Fruit fly (Drosophila melanogaster) whole organism, embryonic: ENCODE results near the gene Cpr62Bc.

Experiments used
- CG2116 ChIP-seq: fragments of 200-800 bp; sonication (Bioruptor generic); optimal IDR thresholded peaks from 3 replicates; lab custom pipeline; 2018; ENCODE audit warnings: missing biosample characterization, mild to moderate bottlenecking, missing genetic modification characterization
- CG3065 ChIP-seq: fragments of 200-800 bp; sonication (Bioruptor generic); optimal IDR thresholded peaks from 2 replicates; lab custom pipeline; 2016; ENCODE audit warnings: missing biosample characterization, missing genetic modification characterization
- CG6254 ChIP-seq: fragments of 200-800 bp; sonication (Bioruptor generic); optimal IDR thresholded peaks from 3 replicates; lab custom pipeline; 2017; ENCODE audit warnings: mild to moderate bottlenecking, missing biosample characterization, missing genetic modification reagents, missing genetic modification characterization
- CG7839 ChIP-seq: fragments of 200-800 bp; sonication (Bioruptor generic); optimal IDR thresholded peaks from 3 replicates; lab custom pipeline; 2018; ENCODE audit warnings: missing biosample characterization, mild to moderate bottlenecking, missing genetic modification characterization, moderate library complexity
- CTCF ChIP-seq: fragments of 200-800 bp; sonication (Bioruptor generic); optimal IDR thresholded peaks from 2 replicates; lab custom pipeline; 2017; ENCODE audit warnings: missing biosample characterization, mild to moderate bottlenecking, missing genetic modification characterization, moderate library complexity
- Dp ChIP-seq: fragments of 200-800 bp; sonication (Bioruptor generic); optimal IDR thresholded peaks from 2 replicates; lab custom pipeline; 2018; ENCODE audit warnings: missing biosample characterization, mild to moderate bottlenecking, missing genetic modification characterization, moderate library complexity
- Myb ChIP-seq: fragments of 200-800 bp; sonication (Bioruptor generic); optimal IDR thresholded peaks from 2 replicates; lab custom pipeline; 2016; ENCODE audit warnings: missing biosample characterization, missing genetic modification characterization
- TFAM ChIP-seq: fragments of 200-800 bp; sonication (Bioruptor generic); optimal IDR thresholded peaks from 2 replicates; lab custom pipeline; 2017; ENCODE audit warnings: missing biosample characterization, missing genetic modification characterization, inconsistent platforms
- en ChIP-seq: fragments of 200-800 bp; sonication (Bioruptor generic); optimal IDR thresholded peaks from 2 replicates; lab custom pipeline; 2016; ENCODE audit warnings: missing biosample characterization, missing genetic modification characterization
- fu2 ChIP-seq: fragments of 200-800 bp; sonication (Bioruptor generic); optimal IDR thresholded peaks from 2 replicates; lab custom pipeline; 2016; ENCODE audit warnings: missing biosample characterization, missing genetic modification characterization
- sens ChIP-seq: fragments of 200-800 bp; sonication (Bioruptor generic); peaks from one replicate; lab custom pipeline; 2016; ENCODE audit warnings: missing biosample characterization, missing genetic modification characterization
- seq ChIP-seq: fragments of 200-800 bp; sonication (Bioruptor generic); IDR thresholded peaks from 2 replicates; pipeline ENCODE4 v1.3.6; 2022; ENCODE audit warnings: missing biosample characterization, missing genetic modification characterization

- peak; percentile 63 for TF ChIP-seq CG3065 (GFP tag; lab: Kevin White, UChicago)
- TF ChIP-seq CG6254 (GFP tag; lab: Kevin White, UChicago): no peak
- TF ChIP-seq TFAM (GFP tag; lab: Kevin White, UChicago): no peak
- TF ChIP-seq Myb: peak; percentile 46
- TF ChIP-seq Dp: peak; percentile 14
- TF ChIP-seq CTCF: no peak
- TF ChIP-seq CG2116 (GFP tag; lab: Kevin White, UChicago): peak; percentile 49
- TF ChIP-seq sens (GFP tag; lab: Kevin White, UChicago): peak; percentile 94
- no peak for TF ChIP-seq seq (GFP tag; lab: Robert Waterston, UW)
- no peak for TF ChIP-seq en
- peak; percentile 36 for TF ChIP-seq fu2
- peak; percentile 61 for TF ChIP-seq CG7839 (tag; lab: Kevin White, UChicago)
Observed at dm6 chr3L:1865121-1865727, 23.3 kb upstream of the Cpr62Bc start, which contains the start of the genes HBS1 and CG12025.
